Fruit fly (Drosophila melanogaster) whole organism, adult: ENCODE results near the gene Apt1.

Experiments
- CG12768 ChIP-seq: fragments of 200-800 bp; sonication (Bioruptor generic); optimal IDR thresholded peaks from 2 replicates; lab custom pipeline; 2017; ENCODE audit warnings: missing biosample characterization, missing genetic modification characterization, mild to moderate bottlenecking, moderate library complexity, missing genetic modification reagents
- CG14711 ChIP-seq: fragments of 200-800 bp; sonication (Bioruptor generic); optimal IDR thresholded peaks from 2 replicates; lab custom pipeline; 2018; ENCODE audit warnings: missing biosample characterization, mild to moderate bottlenecking, missing genetic modification characterization, moderate library complexity
- CG1620 ChIP-seq: fragments of 200-800 bp; sonication (Bioruptor generic); optimal IDR thresholded peaks from 2 replicates; lab custom pipeline; 2016; ENCODE audit warnings: missing biosample characterization, missing genetic modification characterization
- CG33017 ChIP-seq: fragments of 200-800 bp; sonication (Bioruptor generic); optimal IDR thresholded peaks from 2 replicates; lab custom pipeline; 2018; ENCODE audit warnings: missing biosample characterization, mild to moderate bottlenecking, missing genetic modification characterization, moderate library complexity
- CG5204 ChIP-seq: fragments of 200-800 bp; sonication (Bioruptor generic); optimal IDR thresholded peaks from 2 replicates; lab custom pipeline; 2016; ENCODE audit warnings: missing biosample characterization, missing genetic modification characterization
- CG7101 ChIP-seq: fragments of 200-800 bp; sonication (Bioruptor generic); optimal IDR thresholded peaks from 2 replicates; lab custom pipeline; 2018; ENCODE audit warnings: missing biosample characterization, mild to moderate bottlenecking, missing genetic modification characterization, moderate library complexity
- Hr96 ChIP-seq: fragments of 200-800 bp; sonication (Bioruptor generic); optimal IDR thresholded peaks from 2 replicates; lab custom pipeline; 2016; ENCODE audit warnings: missing biosample characterization, missing genetic modification characterization
- Mnt ChIP-seq: fragments of 200-800 bp; sonication (Bioruptor generic); optimal IDR thresholded peaks from 2 replicates; lab custom pipeline; 2016; ENCODE audit warnings: missing biosample characterization, mild to moderate bottlenecking, missing genetic modification characterization
- bab1 ChIP-seq: fragments of 200-800 bp; sonication (Bioruptor generic); optimal IDR thresholded peaks from 3 replicates; lab custom pipeline; 2019; ENCODE audit warnings: missing biosample characterization, mild to moderate bottlenecking, missing genetic modification characterization, moderate library complexity
- cic ChIP-seq: fragments of 200-800 bp; sonication (Bioruptor generic); optimal IDR thresholded peaks from 2 replicates; lab custom pipeline; 2017; ENCODE audit warnings: missing biosample characterization, mild to moderate bottlenecking, missing genetic modification characterization, moderate library complexity
- kay ChIP-seq: fragments of 200-800 bp; sonication (Bioruptor generic); peaks from one replicate; lab custom pipeline; 2016; ENCODE audit warnings: missing biosample characterization, missing genetic modification characterization, borderline replicate concordance
- ovo ChIP-seq: fragments of 200-800 bp; sonication (Bioruptor generic); optimal IDR thresholded peaks from 2 replicates; lab custom pipeline; 2016; ENCODE audit warnings: missing biosample characterization, missing genetic modification characterization
- tj ChIP-seq: fragments of 200-800 bp; sonication (Bioruptor generic); optimal IDR thresholded peaks from 3 replicates; lab custom pipeline; 2017; ENCODE audit warnings: missing biosample characterization, mild to moderate bottlenecking, missing genetic modification characterization, moderate library complexity
- toe ChIP-seq: fragments of 200-800 bp; sonication (Bioruptor generic); optimal IDR thresholded peaks from 2 replicates; lab custom pipeline; 2016; ENCODE audit warnings: missing biosample characterization, missing genetic modification characterization

DNA sequence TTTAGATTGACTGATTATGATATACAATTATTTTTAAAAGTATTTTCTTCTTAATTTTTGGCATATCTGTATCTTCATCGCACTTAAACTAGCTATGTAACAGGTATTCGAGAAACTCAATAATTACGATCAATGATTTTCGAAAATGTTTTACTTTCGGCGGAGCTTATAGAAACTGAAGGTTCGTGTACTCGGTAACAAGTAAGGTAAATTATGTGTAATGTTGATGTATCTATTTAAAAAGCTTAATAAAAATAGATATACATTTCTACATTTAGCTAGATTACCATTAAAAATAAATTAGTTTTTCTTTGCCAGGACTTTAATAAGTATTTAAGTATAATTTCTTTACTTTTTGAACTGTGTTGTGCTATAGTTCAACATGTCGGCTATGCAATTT is 49.0 kb upstream of the Apt1 start:
- no peak for TF ChIP-seq CG5204 (GFP tag; lab: Kevin White, UChicago)
- no peak for TF ChIP-seq toe (GFP tag; lab: Kevin White, UChicago)
- TF ChIP-seq CG7101 = no peak
- no peak for TF ChIP-seq CG12768
- TF ChIP-seq bab1 (GFP tag; lab: Kevin White, UChicago) = no peak
- no peak for TF ChIP-seq cic
- TF ChIP-seq kay (GFP tag; lab: Kevin White, UChicago) = no peak
- TF ChIP-seq ovo (GFP tag; lab: Kevin White, UChicago) = no peak
- no peak for TF ChIP-seq CG1620
- TF ChIP-seq CG14711 = no peak
- no peak for TF ChIP-seq CG33017
- TF ChIP-seq Hr96 = no peak
- no peak for TF ChIP-seq tj (GFP tag; lab: Kevin White, UChicago)
- TF ChIP-seq Mnt (GFP tag; lab: Kevin White, UChicago) = no peak
